Fruit fly (Drosophila melanogaster): ENCODE data around the gene CG5466.

CG5466 gene

dm6 chr3R:20594194-20595144 is 23.2 kb upstream of the CG5466 start (continued):
- TF ChIP-seq CG10959 (GFP tag; IDR thresholded peaks at IDR 0.05) (peak; percentile 64; the same call in 1 of the 2 replicates), her (GFP tag; optimal IDR thresholded peaks at IDR 0.05) (no peak), Drgx (GFP tag; IDR thresholded peaks at IDR 0.05) (peak; percentile 82), C15 (GFP tag; IDR thresholded peaks at IDR 0.05) (no peak), CG8281 (tag; optimal IDR thresholded peaks at IDR 0.05) (peak; percentile 78), CG15073 (GFP tag; optimal IDR thresholded peaks at IDR 0.05) (no peak), CrebB (tag; optimal IDR thresholded peaks at IDR 0.05) (no peak), bowl (GFP tag; IDR thresholded peaks at IDR 0.05) (peak; percentile 28; the same call in 1 of the 2 replicates), CG1792 (GFP tag; optimal IDR thresholded peaks at IDR 0.05) (peak; percentile 6), Ravus (GFP tag; IDR thresholded peaks at IDR 0.05) (peak; percentile 66), Dp (GFP tag; optimal IDR thresholded peaks at IDR 0.05) (no peak), CG30020 (tag; optimal IDR thresholded peaks at IDR 0.05) (peak; percentile 72), CG4282 (GFP tag; optimal IDR thresholded peaks at IDR 0.05) (no peak), disco-r (GFP tag; optimal IDR thresholded peaks at IDR 0.05) (no peak), abd-A (tag; optimal IDR thresholded peaks at IDR 0.05) (no peak), CG11093 (GFP tag; IDR thresholded peaks at IDR 0.05) (peak; percentile 69; the same call in 2 of the 3 replicates), maf-S (GFP tag; optimal IDR thresholded peaks at IDR 0.05) (no peak), CG7745 (tag; optimal IDR thresholded peaks at IDR 0.05) (no peak), CG8388 (GFP tag; optimal IDR thresholded peaks at IDR 0.05) (peak; percentile 96), vfl (GFP tag; optimal IDR thresholded peaks at IDR 0.05) (no peak), Hr51 (GFP tag; optimal IDR thresholded peaks at IDR 0.05) (peak in 1 of 2 experiments; percentile 92), nerfin-1 (tag; optimal IDR thresholded peaks at IDR 0.05) (peak; percentile 93), bsh (GFP tag; optimal IDR thresholded peaks at IDR 0.05) (peak; percentile 79 to 95), CG15269 (tag; optimal IDR thresholded peaks at IDR 0.05) (peak; percentile 89), Tbp (GFP tag; optimal IDR thresholded peaks at IDR 0.05) (no peak), chm (GFP tag; IDR thresholded peaks at IDR 0.05) (peak; percentile 56; the same call in 1 of the 2 replicates), ham (GFP tag; IDR thresholded peaks at IDR 0.05) (no peak), Fer3 (tag; optimal IDR thresholded peaks at IDR 0.05) (peak; percentile 81), gce (GFP tag; IDR thresholded peaks at IDR 0.05) (peak; percentile 74), NfI (GFP tag; optimal IDR thresholded peaks at IDR 0.05) (peak; percentile 59), CG1832 (GFP tag; optimal IDR thresholded peaks at IDR 0.05) (peak; percentile 59), CG13775 (GFP tag; optimal IDR thresholded peaks at IDR 0.05) (peak; percentile 85), Sox102F (GFP tag; optimal IDR thresholded peaks at IDR 0.05) (peak; percentile 93), CG3065 (GFP tag; optimal IDR thresholded peaks at IDR 0.05) (peak; percentile 45), luna (GFP tag; optimal IDR thresholded peaks at IDR 0.05) (no peak), CG4730 (GFP tag; IDR thresholded peaks at IDR 0.05) (peak; percentile 52), CG9876 (GFP tag; optimal IDR thresholded peaks at IDR 0.05) (no peak), D (optimal IDR thresholded peaks at IDR 0.05) (no peak), D (GFP tag; optimal IDR thresholded peaks at IDR 0.05) (peak; percentile 95), toy (GFP tag; IDR thresholded peaks at IDR 0.05) (peak; percentile 55; the same call in 1 of the 2 replicates), zen2 (GFP tag; IDR thresholded peaks at IDR 0.05; ENCODE audit: partially characterized antibody) (no peak), CG10565 (GFP tag; optimal IDR thresholded peaks at IDR 0.05) (peak; percentile 10), CG13624 (GFP tag; optimal IDR thresholded peaks at IDR 0.05) (no peak), CG14014 (GFP tag; IDR thresholded peaks at IDR 0.05) (peak; percentile 68), MESR4 (GFP tag; optimal IDR thresholded peaks at IDR 0.05) (no peak), E2f1 (GFP tag; IDR thresholded peaks at IDR 0.05) (peak; percentile 83), CG9817 (tag; optimal IDR thresholded peaks at IDR 0.05) (peak; percentile 75), Doc2 (GFP tag; IDR thresholded peaks at IDR 0.05) (0 out of 2 replicates have a peak, but pooled peaks have one; percentile 14), Mad (GFP tag; optimal IDR thresholded peaks at IDR 0.05) (no peak)
